Fruit fly (Drosophila melanogaster): ENCODE results near the gene eas.
A peak's percentile ranks its signal among the peaks of the same experiment; 100 is the strongest.

eas gene

dm6 chrX:16243989-16244388 lies 34.1 kb upstream of the eas start:
- TF ChIP-seq CG6163 (GFP tag; IDR thresholded peaks at IDR 0.05) (no peak), dac (GFP tag; optimal IDR thresholded peaks at IDR 0.05) (no peak), CG7368 (GFP tag; optimal IDR thresholded peaks at IDR 0.05) (no peak), Blimp-1 (GFP tag; optimal IDR thresholded peaks at IDR 0.05) (no peak), CG6808 (GFP tag; optimal IDR thresholded peaks at IDR 0.05) (no peak), fd85E (GFP tag; optimal IDR thresholded peaks at IDR 0.05) (no peak), CG34406 (GFP tag; optimal IDR thresholded peaks at IDR 0.05) (no peak), Ets21C (GFP tag; optimal IDR thresholded peaks at IDR 0.05) (no peak), CG11902 (GFP tag; optimal IDR thresholded peaks at IDR 0.05) (no peak), Sox15 (GFP tag; optimal IDR thresholded peaks at IDR 0.05) (no peak), CG10631 (GFP tag; optimal IDR thresholded peaks at IDR 0.05) (no peak)

DNA sequence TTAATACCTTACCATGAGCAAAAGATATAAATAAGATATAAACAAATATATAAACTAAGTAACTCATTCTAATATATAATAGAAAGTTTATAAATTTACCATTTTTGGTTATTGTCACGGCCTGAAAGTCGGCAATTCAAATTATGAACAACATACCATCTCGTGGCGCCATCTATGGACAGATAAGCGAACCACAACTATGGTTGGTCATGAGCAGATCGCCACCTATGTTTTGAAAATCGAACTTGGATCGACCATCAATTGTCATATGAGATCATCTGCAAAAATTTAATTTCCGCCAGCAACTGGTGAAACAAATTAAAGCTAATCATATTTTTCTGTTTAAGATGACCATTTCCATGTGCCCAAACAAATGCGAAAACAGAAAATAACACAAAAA lies 33.4 kb upstream of the eas start:
- no peak for TF ChIP-seq ss (GFP tag; optimal IDR thresholded peaks at IDR 0.05)
- peak; percentile 38 for TF ChIP-seq Eip78C (GFP tag)
- no peak for TF ChIP-seq lz (GFP tag; optimal IDR thresholded peaks at IDR 0.05)
- TF ChIP-seq vri (GFP tag; optimal IDR thresholded peaks at IDR 0.05), result no peak

- TF ChIP-seq Gug (GFP tag; IDR thresholded peaks at IDR 0.05), result no peak; the same call in 1 of the 2 replicates
- TF ChIP-seq CG31627 (GFP tag; optimal IDR thresholded peaks at IDR 0.05), result peak; percentile 53
- TF ChIP-seq CG10669 (GFP tag; optimal IDR thresholded peaks at IDR 0.05), result peak; percentile 65
- TF ChIP-seq Hr39 (GFP tag; optimal IDR thresholded peaks at IDR 0.05), result peak; percentile 53
- TF ChIP-seq net (GFP tag; optimal IDR thresholded peaks at IDR 0.05), result peak; percentile 29
- TF ChIP-seq salr (GFP tag; optimal IDR thresholded peaks at IDR 0.05), result peak in 1 of 2 experiments; percentile 6
- peak; percentile 10 for TF ChIP-seq Sox15 (GFP tag; optimal IDR thresholded peaks at IDR 0.05)
- TF ChIP-seq Hr38 (GFP tag; optimal IDR thresholded peaks at IDR 0.05), result no peak
- peak; percentile 58; the same call in 2 of the 3 replicates for TF ChIP-seq CG8119 (GFP tag; IDR thresholded peaks at IDR 0.05)
- TF ChIP-seq topi (GFP tag; optimal IDR thresholded peaks at IDR 0.05), result peak; percentile 53
- peak; percentile 28 for TF ChIP-seq Sox14 (GFP tag; optimal IDR thresholded peaks at IDR 0.05)
- peak; percentile 6 for TF ChIP-seq CG6854 (GFP tag; optimal IDR thresholded peaks at IDR 0.05)
- peak; percentile 60 for TF ChIP-seq CG3032 (tag; optimal IDR thresholded peaks at IDR 0.05)
- TF ChIP-seq CG9139 (GFP tag; optimal IDR thresholded peaks at IDR 0.05), result peak; percentile 27
- TF ChIP-seq CG1621 (tag; optimal IDR thresholded peaks at IDR 0.05), result peak; percentile 55
- TF ChIP-seq CG6792 (GFP tag; optimal IDR thresholded peaks at IDR 0.05), result peak; percentile 59
- TF ChIP-seq CG6808 (GFP tag; optimal IDR thresholded peaks at IDR 0.05), result peak; percentile 60
- peak; percentile 60 for TF ChIP-seq achi (GFP tag; optimal IDR thresholded peaks at IDR 0.05)
- TF ChIP-seq acj6 (GFP tag; optimal IDR thresholded peaks at IDR 0.05), result peak; percentile 60
- TF ChIP-seq fd59A (GFP tag; optimal IDR thresholded peaks at IDR 0.05), result peak; percentile 52
- peak; percentile 62 for TF ChIP-seq OdsH (GFP tag; optimal IDR thresholded peaks at IDR 0.05)
- peak; percentile 65 for TF ChIP-seq CG3919 (GFP tag; optimal IDR thresholded peaks at IDR 0.05)
- TF ChIP-seq Sox102F (GFP tag; optimal IDR thresholded peaks at IDR 0.05), result peak; percentile 60
- no peak for TF ChIP-seq fd85E (GFP tag; optimal IDR thresholded peaks at IDR 0.05)
- peak; percentile 90 for TF ChIP-seq Eip78C (GFP tag)
- TF ChIP-seq CG6276 (GFP tag; optimal IDR thresholded peaks at IDR 0.05), result no peak
- peak; percentile 56 for TF ChIP-seq CG34406 (GFP tag; optimal IDR thresholded peaks at IDR 0.05)
- peak; percentile 18 for TF ChIP-seq Ets21C (GFP tag; optimal IDR thresholded peaks at IDR 0.05)
- TF ChIP-seq Eip93F (GFP tag; optimal IDR thresholded peaks at IDR 0.05), result peak; percentile 9
- TF ChIP-seq svp (GFP tag), result peak; percentile 86
- TF ChIP-seq CG11762 (GFP tag; optimal IDR thresholded peaks at IDR 0.05; ENCODE audit: insufficient read depth), result peak; percentile 29
- TF ChIP-seq spab (GFP tag; optimal IDR thresholded peaks at IDR 0.05), result peak; percentile 58
- TF ChIP-seq esn (GFP tag; optimal IDR thresholded peaks at IDR 0.05), result peak; percentile 64
- peak; percentile 38 for TF ChIP-seq CG11902 (GFP tag; optimal IDR thresholded peaks at IDR 0.05)
- TF ChIP-seq dac (GFP tag; optimal IDR thresholded peaks at IDR 0.05), result no peak
- peak; percentile 40 for TF ChIP-seq CG8319 (GFP tag; optimal IDR thresholded peaks at IDR 0.05)
- peak; percentile 59 for TF ChIP-seq cyc (GFP tag; optimal IDR thresholded peaks at IDR 0.05)
- peak; percentile 66 for TF ChIP-seq CG15336 (GFP tag; IDR thresholded peaks at IDR 0.05)
- peak; percentile 62 to 73 for TF ChIP-seq ss (GFP tag; optimal IDR thresholded peaks at IDR 0.05)
- TF ChIP-seq CG10631 (GFP tag; optimal IDR thresholded peaks at IDR 0.05), result peak; percentile 50
- TF ChIP-seq CG6163 (GFP tag; IDR thresholded peaks at IDR 0.05), result peak; percentile 79
- peak; percentile 49 for TF ChIP-seq Hr4 (GFP tag; optimal IDR thresholded peaks at IDR 0.05)
- peak; percentile 54 for TF ChIP-seq lz (GFP tag; optimal IDR thresholded peaks at IDR 0.05)
Observed at dm6 chrX:16263415-16263814, 14.7 kb upstream of the eas start.
